Worm (Caenorhabditis elegans) whole organism, L4/young adult: Measurements from ENCODE around the gene T27D12.1.

Experiments used
- W03F9.2 ChIP-seq: fragments of 150-350 bp; optimal IDR thresholded peaks from 2 replicates; lab custom pipeline; 2014; ENCODE audit warnings: missing biosample characterization, missing genetic modification characterization
- dao-5 ChIP-seq: sonication (generic microtip); optimal IDR thresholded peaks from 2 replicates; lab custom pipeline; 2016; ENCODE audit warnings: missing genotype, missing genetic modification characterization, moderate library complexity, missing compliant biosample characterization

DNA sequence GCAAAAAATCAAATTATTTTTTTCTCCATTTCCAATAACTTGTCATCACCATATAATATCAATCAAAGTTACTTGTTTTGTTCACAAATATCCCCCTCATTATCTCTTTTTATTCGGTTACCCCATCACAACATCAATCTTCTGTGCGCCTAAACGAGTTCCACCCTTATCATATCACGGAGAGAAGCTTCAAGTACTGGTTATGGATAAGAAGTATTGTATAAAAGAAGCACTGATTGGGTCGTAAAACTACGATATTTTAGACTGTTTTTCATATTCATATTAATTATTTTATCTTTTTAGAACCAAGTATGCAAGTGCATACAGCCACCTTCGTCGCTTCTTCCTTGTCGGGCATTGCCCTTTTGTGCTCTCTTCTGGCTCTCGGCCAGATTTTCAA is 25.8 kb downstream of the T27D12.1 start, which contains the start of gene col-84:
- TF ChIP-seq dao-5 (tag; lab: Kevin White, UChicago): no peak
- TF ChIP-seq W03F9.2 (tag; lab: Kevin White, UChicago): no peak
